Fruit fly (Drosophila melanogaster): Measurements from ENCODE around the gene comm2.

Gene comm2

dm6 chr3L:15675111-15675510, 24.5 kb downstream of the comm2 start (continued):
- TF ChIP-seq CG8119 (GFP tag; IDR thresholded peaks at IDR 0.05) (0 out of 3 replicates have a peak, but pooled peaks have one; percentile 30), CG3032 (tag; optimal IDR thresholded peaks at IDR 0.05) (no peak), Eip75B (GFP tag; optimal IDR thresholded peaks at IDR 0.05) (no peak), CG6854 (GFP tag; optimal IDR thresholded peaks at IDR 0.05) (no peak), fkh (GFP tag; optimal IDR thresholded peaks at IDR 0.05) (no peak), CG6163 (GFP tag; IDR thresholded peaks at IDR 0.05) (0 out of 3 replicates have a peak, but pooled peaks have one; percentile 44), CG7368 (GFP tag; optimal IDR thresholded peaks at IDR 0.05) (no peak), lz (GFP tag; optimal IDR thresholded peaks at IDR 0.05) (no peak), Met (GFP tag; optimal IDR thresholded peaks at IDR 0.05) (no peak), net (GFP tag; optimal IDR thresholded peaks at IDR 0.05) (peak; percentile 16), fd59A (GFP tag; optimal IDR thresholded peaks at IDR 0.05) (no peak), CG3919 (GFP tag; optimal IDR thresholded peaks at IDR 0.05) (peak; percentile 20), topi (GFP tag; optimal IDR thresholded peaks at IDR 0.05) (no peak), CG1621 (tag; optimal IDR thresholded peaks at IDR 0.05) (no peak), CG31627 (GFP tag; optimal IDR thresholded peaks at IDR 0.05) (no peak), ss (GFP tag; optimal IDR thresholded peaks at IDR 0.05) (no peak), Gug (GFP tag; IDR thresholded peaks at IDR 0.05) (no peak)

- peak; percentile 6 for TF ChIP-seq acj6 (GFP tag; optimal IDR thresholded peaks at IDR 0.05)
- peak; percentile 4 for TF ChIP-seq esn (GFP tag; optimal IDR thresholded peaks at IDR 0.05)
- peak; percentile 43 for TF ChIP-seq Eip78C (GFP tag)
- no peak for TF ChIP-seq CG6163 (GFP tag; IDR thresholded peaks at IDR 0.05)
- no peak for TF ChIP-seq CG3032 (tag; optimal IDR thresholded peaks at IDR 0.05)
Measured at dm6 chr3L:15672800-15673199, 26.9 kb downstream of the comm2 start.

- no peak for TF ChIP-seq Hr39 (GFP tag; optimal IDR thresholded peaks at IDR 0.05)
- TF ChIP-seq Met (GFP tag; optimal IDR thresholded peaks at IDR 0.05) = peak; percentile 21
- no peak for TF ChIP-seq lz (GFP tag; optimal IDR thresholded peaks at IDR 0.05)
- TF ChIP-seq salr (GFP tag; optimal IDR thresholded peaks at IDR 0.05) = no peak
- peak; percentile 9 for TF ChIP-seq cyc (GFP tag; optimal IDR thresholded peaks at IDR 0.05)
- TF ChIP-seq CG11294 (GFP tag; IDR thresholded peaks at IDR 0.05) = no peak
- no peak for TF ChIP-seq OdsH (GFP tag; optimal IDR thresholded peaks at IDR 0.05)
- TF ChIP-seq Hr38 (GFP tag; optimal IDR thresholded peaks at IDR 0.05) = no peak
- TF ChIP-seq CG3919 (GFP tag; optimal IDR thresholded peaks at IDR 0.05) = peak; percentile 21
- no peak for TF ChIP-seq Hr4 (GFP tag; optimal IDR thresholded peaks at IDR 0.05)
- peak; percentile 9 for TF ChIP-seq Blimp-1 (GFP tag; optimal IDR thresholded peaks at IDR 0.05)
- no peak for TF ChIP-seq dsx (GFP tag; optimal IDR thresholded peaks at IDR 0.05; ENCODE audit: poor library complexity, severe bottlenecking)
- no peak for TF ChIP-seq Sox15 (GFP tag; optimal IDR thresholded peaks at IDR 0.05)
- TF ChIP-seq CG11902 (GFP tag; optimal IDR thresholded peaks at IDR 0.05) = no peak
- no peak for TF ChIP-seq CG11762 (GFP tag; optimal IDR thresholded peaks at IDR 0.05; ENCODE audit: insufficient read depth)
- TF ChIP-seq Sox102F (GFP tag; optimal IDR thresholded peaks at IDR 0.05) = no peak
- TF ChIP-seq CG10631 (GFP tag; optimal IDR thresholded peaks at IDR 0.05) = peak; percentile 21
- TF ChIP-seq CG6792 (GFP tag; optimal IDR thresholded peaks at IDR 0.05) = peak; percentile 26
- TF ChIP-seq fd59A (GFP tag; optimal IDR thresholded peaks at IDR 0.05) = no peak
- peak; percentile 78 for TF ChIP-seq svp (GFP tag)
- peak; percentile 24 for TF ChIP-seq Smox (GFP tag; optimal IDR thresholded peaks at IDR 0.05)
- TF ChIP-seq vri (GFP tag; optimal IDR thresholded peaks at IDR 0.05) = peak; percentile 3
- peak; percentile 48 for TF ChIP-seq Eip78C (GFP tag)
- no peak for TF ChIP-seq CG1621 (tag; optimal IDR thresholded peaks at IDR 0.05)
- TF ChIP-seq CG31627 (GFP tag; optimal IDR thresholded peaks at IDR 0.05) = no peak
- peak; percentile 17 for TF ChIP-seq topi (GFP tag; optimal IDR thresholded peaks at IDR 0.05)
- TF ChIP-seq CG9139 (GFP tag; optimal IDR thresholded peaks at IDR 0.05) = no peak
- TF ChIP-seq achi (GFP tag; optimal IDR thresholded peaks at IDR 0.05) = peak; percentile 12
- TF ChIP-seq Gug (GFP tag; IDR thresholded peaks at IDR 0.05) = no peak
- TF ChIP-seq CG34406 (GFP tag; optimal IDR thresholded peaks at IDR 0.05) = peak; percentile 47
- no peak for TF ChIP-seq CG8319 (GFP tag; optimal IDR thresholded peaks at IDR 0.05)
- TF ChIP-seq esn (GFP tag; optimal IDR thresholded peaks at IDR 0.05) = peak; percentile 38
- no peak for TF ChIP-seq CG10669 (GFP tag; optimal IDR thresholded peaks at IDR 0.05)
- peak; percentile 2 for TF ChIP-seq acj6 (GFP tag; optimal IDR thresholded peaks at IDR 0.05)
Measured at dm6 chr3L:15670455-15670854, 29.2 kb downstream of the comm2 start.

Data from whole organism, prepupa.